Fruit fly (Drosophila melanogaster) ovary, adult (tissue): ENCODE results near the gene CG43376.

Source experiments
- CG17801 ChIP-seq: fragments of 200-800 bp; optimal IDR thresholded peaks from 2 replicates; lab custom pipeline; 2019; ENCODE audit warnings: missing biosample characterization, mild to moderate bottlenecking, missing genetic modification characterization, moderate library complexity; ENCODE audit not compliant: partially characterized antibody

Gene CG43376

DNA sequence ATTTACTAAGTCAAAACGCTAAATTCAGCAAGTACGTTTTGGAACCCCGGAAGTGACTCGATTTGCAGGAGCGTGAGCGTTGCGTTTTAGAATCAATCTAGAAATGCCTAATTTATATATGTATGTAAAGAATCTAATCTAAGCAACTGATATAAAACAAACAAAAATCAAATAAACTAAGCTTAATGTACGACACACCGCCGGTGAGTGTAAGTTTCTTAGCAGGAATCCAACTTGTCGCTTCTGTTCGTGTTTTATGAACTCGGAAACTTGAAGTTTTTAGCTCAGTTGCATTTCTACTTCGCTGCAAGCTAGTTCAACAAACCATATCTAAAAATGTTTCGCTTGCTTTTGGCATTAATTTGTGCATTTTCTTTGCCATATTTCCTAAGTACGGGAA lies at the start of gene CG43376:
Gene CG43376, plus strand, starts transcription at position 301 of the 400 bp plus-strand sequence.
- no peak for TF ChIP-seq CG17801

DNA sequence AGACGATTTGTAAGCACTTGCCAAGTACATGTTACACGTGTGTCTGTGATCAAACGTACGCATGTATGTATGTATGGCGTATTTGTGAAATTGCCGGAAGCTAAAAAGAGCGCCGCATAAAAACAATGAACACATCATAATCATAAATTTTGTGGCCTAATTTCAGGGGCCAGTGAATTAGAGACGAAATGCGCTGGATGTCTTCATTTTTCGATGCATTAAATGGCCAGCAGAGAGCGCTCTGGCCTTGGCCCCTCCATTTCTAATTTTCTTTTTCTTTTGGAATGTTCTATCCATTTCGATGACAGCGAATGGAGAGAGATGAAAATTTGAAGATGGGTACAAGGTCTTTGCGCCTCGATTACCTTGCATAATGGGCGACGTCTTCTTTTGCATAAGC lies 41.5 kb upstream of the CG43376 start:
- no peak for TF ChIP-seq CG17801

DNA sequence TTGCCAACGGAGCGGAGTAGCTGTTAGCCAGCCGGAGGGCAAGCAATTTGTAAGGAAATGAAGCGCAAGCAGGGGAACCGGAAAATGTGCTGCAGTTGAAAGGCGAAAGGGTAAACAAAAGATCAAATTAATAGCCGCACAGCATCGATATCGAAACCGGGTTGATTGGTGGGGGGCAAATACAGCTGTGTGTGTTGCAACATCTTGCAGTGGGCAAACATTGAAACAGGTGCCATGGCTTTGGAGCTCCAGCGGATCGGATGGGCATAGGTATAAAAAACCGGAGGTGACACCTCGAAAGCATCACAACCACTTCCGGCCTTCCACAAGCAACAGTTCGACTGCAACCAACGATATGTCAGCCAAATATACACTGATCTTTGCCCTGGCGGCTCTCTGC lies 38.0 kb upstream of the CG43376 start, which contains the start of gene nur:
Gene nur, plus strand, starts transcription at position 301 of the 400 bp plus-strand sequence.
- TF ChIP-seq CG17801 = no peak

DNA sequence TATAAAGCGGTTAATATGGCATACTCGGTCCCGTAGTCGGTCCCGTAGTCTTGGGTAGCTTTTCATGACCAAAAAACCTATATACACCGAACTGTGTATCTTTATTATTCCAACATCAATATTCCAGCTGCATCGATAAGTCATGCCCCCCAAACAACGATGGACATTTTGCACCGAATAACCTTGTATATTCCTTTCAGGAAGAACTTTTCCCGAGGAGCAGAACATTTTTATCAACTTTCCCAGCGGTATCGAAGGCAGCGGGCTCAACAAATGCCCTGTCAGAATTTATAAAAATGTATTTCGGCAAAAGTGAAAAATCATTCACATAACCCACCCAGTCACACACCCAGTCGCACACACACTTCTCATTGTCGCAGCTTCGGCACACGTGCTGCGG lies 27.1 kb upstream of the CG43376 start, which contains the start of gene TM9SF4:
Gene TM9SF4, plus strand, starts transcription at position 301 of the 400 bp plus-strand sequence.
- TF ChIP-seq CG17801 = no peak

DNA sequence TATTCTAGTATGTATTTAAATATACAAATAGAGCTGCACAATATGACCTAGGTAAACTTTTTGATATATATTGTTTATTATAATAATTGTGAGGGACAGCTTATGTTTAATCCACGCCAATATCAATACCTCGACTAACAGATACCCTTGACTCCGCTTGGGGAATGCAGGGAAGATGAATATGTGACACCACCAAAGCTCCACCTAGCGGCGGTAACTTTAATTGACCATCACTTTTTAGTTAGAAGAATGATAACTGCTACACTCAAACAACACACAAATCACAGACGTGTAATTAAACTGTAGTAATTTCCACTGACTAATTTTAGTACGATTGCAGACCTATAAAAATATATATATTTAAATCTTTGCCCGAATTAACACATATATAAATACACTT lies 10.7 kb upstream of the CG43376 start:
- no peak for TF ChIP-seq CG17801

DNA sequence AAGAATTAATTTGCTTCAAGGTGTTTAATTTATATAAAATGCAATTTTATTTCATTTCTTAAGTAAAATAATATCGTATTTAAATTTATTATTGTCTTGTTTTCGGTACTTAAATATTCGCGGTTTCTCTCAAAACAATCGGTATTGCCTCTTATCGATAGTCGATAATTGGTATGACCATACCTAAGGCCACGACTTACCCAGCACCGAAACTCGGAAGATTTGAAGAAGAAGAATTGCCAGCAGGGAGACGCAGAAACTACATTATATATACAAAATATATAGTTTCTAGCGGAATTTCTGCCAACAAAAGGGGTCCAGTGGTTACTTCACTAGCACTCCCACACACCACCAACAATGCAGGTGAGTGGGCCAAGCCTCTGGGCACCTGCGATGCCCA lies 2.9 kb upstream of the CG43376 start:
- no peak for TF ChIP-seq CG17801

DNA sequence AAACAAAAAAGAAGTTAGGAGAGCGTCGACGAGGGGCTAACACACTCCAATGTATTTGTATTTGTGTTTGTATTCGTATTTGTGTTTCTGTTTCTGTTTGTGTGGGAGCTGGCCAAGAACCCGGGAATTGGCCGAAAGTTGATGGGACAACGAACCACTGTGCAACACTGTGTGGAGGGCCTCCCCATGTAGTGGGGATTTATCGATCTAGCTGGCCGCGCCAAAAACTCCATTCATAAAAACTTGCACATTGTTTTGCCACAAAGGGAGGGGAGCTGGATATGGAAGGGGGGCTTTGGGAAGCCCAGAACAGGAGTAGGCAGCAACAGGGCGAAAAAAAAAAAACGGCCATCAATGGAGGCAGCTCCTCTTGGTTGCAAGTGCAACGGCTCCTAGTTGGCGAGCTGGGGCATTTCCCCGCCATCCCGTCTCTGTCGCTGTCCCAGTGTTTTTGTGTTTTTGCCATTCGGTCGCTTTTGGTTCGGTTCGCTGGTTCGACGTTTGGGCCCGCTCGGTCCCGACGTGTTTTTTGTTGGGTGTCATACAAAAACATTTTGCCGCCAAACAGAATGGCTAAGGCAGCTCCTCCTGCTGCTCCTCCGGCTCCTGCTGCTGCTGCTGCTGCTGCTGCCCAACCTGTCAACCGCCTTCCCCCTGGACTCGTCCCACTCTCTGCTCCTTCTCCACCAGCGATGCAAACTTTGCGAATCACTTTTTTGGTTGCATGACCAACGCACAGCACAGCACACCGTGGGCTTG lies 3.3 kb downstream of the CG43376 start:
- no peak for TF ChIP-seq CG17801

DNA sequence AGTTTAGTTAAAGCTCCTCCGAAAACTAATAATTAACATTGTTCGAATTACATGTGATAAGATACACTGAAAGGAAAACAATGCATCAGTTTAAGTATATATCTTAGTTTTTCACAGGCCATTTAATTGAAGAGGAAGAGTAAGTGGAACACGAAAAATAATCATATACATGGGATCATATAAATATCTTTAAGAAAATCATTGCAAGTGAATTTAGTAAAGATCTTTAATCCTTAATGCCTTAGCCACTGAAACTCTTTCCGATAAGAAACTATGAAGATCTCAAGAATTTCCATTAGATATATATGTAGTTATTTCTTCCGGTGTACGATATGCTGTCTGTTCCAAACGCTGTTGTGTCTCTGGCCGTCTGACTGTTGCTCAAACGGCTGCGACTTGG lies 4.9 kb downstream of the CG43376 start:
- TF ChIP-seq CG17801 = peak; percentile 14

DNA sequence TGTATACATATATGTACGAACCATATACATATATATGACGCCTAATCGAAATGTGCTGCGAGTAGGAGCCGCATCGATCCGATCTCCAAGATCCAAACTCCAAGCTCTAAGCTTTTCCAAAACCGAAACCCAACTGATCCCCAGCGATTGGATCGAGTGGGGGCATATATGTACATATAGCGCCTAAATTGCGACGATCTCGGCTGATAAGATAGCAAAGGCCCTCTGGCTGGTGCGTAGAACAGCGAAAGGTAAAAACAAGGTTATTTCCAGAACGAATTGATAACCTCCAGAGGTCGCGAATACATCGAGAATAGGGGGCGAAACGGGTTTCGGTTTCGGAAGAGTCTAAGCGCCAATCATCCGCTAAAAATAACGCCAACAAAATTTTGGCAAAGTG lies 5.4 kb downstream of the CG43376 start:
- no peak for TF ChIP-seq CG17801

DNA sequence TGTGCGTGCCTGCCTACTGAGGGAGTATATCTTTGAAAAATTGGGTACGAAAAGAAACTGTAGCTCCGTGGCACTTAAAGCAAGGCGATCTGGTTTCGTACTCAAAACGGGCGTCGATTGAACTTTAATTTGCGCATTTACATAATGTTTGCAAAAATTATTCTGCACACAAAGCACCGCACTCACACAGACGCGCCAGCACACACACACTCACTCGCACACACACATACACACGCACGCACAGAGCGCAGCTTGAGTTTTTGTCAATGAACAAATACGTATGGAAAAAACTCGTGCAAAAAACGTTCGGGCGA lies 6.0 kb downstream of the CG43376 start:
- no peak for TF ChIP-seq CG17801

DNA sequence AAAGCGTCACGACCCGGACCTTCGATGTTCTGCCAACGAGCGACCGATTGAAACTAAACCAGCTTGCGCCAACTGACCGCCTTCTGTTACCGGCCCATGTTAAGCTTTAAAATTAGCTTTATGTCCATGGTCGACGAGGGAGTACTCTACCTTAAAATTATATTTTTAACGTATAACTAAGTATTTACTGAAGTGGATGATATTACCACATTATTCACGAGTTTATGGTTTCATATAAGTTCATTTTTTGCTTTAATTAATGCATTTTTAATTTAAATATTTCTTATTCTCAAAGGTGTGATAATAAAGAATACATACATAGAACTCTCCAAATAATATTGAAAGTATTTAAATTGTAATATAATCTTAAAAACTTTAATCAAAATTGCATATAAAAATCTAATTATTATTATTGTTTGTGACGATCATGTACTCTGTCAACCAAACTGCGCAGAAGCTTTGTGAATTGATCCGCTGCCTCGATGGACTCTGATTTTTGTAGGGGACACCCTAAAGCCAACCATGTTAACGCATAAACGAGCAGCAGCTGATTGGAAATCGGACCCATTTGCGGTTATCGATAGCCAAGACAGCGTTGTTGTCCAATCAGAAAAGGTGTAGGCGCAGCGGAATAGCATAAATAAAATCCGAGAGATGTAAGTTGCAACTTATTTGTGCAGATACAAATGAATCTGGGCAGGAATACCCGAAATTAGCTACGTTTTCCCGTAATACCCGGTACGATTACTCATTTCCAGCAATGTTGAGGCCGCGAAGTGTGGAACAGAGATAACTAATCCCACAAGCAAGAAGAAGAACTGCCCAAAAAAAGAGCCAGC lies 6.5 kb downstream of the CG43376 start, which contains the start of the genes CG9008 and p38b:
Gene CG9008, minus strand, starts transcription at position 57 of the 839 bp plus-strand sequence.
Gene p38b, plus strand, starts transcription at position 581 of the 839 bp plus-strand sequence.
- TF ChIP-seq CG17801 = peak; percentile 47

DNA sequence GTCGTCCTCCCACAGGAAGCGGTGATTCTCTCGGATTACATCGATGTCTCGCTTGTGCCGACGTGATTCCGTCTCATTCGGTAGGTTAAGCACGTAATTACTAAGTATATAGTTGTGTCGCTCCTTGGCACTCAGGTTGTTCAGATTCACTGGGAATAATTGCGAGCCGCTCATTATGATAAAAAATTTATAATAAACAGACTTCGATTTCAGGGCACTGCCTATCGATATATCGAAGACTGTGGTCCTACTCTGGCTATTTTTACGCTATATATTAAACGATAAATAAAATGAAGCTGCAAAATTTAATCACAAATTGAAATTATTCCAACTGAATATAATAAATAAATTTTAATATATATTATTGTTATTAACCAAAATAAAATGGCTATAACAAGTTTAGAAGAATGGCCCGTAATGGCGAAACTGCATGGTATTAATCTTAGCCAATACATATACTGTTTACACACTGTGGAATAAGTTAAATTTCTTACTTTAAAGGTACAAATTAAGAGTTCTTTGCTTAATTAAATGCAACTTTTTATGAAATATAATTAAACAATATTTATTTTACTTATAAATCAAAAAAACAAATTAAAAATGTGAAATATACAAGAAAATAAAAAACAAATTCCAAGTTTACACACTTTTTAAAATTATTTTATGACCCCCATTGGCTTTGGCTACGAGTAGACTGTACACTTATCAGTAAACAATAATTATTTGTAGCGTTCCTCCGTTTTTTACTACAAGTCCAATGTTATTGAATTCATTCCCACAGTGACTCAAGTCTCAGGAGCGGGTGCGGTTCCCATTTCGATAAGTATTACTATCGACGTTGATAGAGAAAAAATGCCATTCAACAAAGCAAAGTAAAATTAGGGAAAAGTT lies 9.7 kb downstream of the CG43376 start, which contains the start of gene Eato:
Gene Eato, plus strand, starts transcription at position 821 of the 891 bp plus-strand sequence.
- no peak for TF ChIP-seq CG17801

DNA sequence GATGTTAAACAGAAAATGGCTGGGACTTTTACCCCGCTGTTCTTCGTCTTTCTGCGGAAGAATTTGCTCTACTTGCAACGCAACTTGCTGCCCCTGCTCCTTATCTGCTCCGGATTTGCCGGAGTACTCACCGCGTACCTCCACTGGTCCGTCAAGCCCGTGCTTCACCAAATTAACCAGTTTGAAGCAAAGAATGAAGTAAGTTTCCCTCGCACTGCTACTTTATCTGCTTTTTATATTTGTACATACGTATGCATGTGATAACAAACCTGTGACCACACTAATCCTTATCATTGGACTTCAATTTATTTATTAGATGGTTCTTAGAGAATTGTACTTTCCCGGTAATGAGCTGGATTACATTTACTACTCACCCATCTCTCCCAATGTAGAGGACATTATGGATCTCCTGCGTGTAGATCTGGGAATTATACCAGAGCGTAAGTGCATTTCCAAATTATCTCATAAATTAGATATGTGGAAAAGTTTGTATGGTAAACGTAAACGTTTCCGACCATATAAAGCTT lies 10.4 kb downstream of the CG43376 start, which contains the start of gene CG16890:
Gene CG16890, minus strand, starts transcription at position 184 of the 527 bp plus-strand sequence.
- TF ChIP-seq CG17801 = no peak

DNA sequence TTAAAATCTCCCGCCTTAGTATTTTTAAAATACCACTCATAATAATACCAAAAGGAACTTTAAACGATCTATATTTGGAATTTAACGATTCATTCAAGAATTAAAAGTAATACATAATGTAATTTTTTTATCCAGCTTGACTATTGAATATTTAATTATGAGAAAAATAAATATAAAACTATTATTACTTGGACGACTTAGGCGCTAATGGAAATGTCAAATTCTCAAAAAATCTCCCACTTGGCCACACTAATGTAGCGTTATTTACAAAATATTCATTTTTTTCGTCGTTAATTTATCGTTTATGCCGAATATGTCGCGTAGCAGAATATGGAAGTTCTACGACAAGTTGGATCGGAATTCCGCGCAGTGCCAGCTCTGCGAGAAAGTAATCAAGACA lies 16.9 kb downstream of the CG43376 start, which contains the start of gene CG16863:
Gene CG16863, plus strand, starts transcription at position 245 of the 400 bp plus-strand sequence.
- TF ChIP-seq CG17801 = no peak

DNA sequence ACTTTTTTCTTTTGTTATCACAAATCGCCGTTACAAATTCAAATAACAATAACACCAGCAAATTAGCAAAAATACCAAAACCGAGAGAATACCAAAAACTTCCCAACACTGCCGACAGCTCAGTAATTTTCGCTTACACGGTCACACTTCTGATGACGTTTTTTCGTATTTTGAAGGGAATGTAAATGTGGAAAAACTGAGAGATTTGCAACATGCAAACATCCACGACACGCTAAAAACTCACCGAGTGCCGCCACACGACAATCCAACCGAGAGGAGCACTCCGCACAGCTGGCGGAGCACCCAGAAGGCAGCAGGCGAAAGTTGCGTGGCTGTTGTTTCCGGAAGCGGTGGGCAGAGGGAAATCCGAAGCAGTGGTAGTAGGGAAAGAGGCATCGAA lies 19.6 kb downstream of the CG43376 start, which contains the start of gene Sec71:
Gene Sec71, plus strand, starts transcription at position 117 of the 400 bp plus-strand sequence.
- peak; percentile 32 for TF ChIP-seq CG17801

DNA sequence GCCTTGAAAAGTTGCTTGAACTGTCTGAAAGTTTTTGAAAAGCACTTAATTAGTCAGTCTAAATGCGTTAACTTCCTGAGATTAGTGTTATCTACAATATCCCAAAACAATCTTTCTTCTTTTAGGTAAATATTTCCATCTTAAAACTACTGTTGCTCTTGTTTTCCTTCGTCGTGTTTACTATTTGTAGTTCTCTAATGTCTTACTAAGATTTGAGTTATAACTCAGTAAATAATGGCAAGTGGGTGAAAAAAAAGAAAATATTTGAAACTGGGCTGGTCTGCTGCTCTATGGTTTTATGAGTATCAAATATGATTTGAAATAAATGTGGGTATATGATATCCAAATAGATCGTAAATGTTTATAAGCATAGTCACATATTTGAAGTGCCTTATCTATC lies 27.4 kb downstream of the CG43376 start:
- no peak for TF ChIP-seq CG17801
